Worm (Caenorhabditis elegans) whole organism, L4 larva: ENCODE data around the gene slcr-46.3.
A peak's percentile ranks its signal among the peaks of the same experiment; 100 is the strongest.

Source experiments
- D1046.2 ChIP-seq: fragments of 200-800 bp; sonication (Bioruptor generic); IDR thresholded peaks from 2 replicates; pipeline ENCODE4 v1.3.6; 2022; ENCODE audit warnings: missing genetic modification characterization, missing compliant biosample characterization
- F26F4.8 ChIP-seq: fragments of 200-800 bp; sonication (Bioruptor generic); conservative IDR thresholded peaks from 2 replicates; pipeline ENCODE4 v1.3.6; 2022; ENCODE audit warnings: missing genetic modification characterization, missing compliant biosample characterization
- R02D3.7 ChIP-seq: fragments of 150-350 bp; sonication (generic microtip); optimal IDR thresholded peaks from 3 replicates; lab custom pipeline; 2014; ENCODE audit warnings: missing biosample characterization, missing genetic modification characterization
- aly-2 ChIP-seq: sonication (generic microtip); optimal IDR thresholded peaks from 2 replicates; lab custom pipeline; 2018; ENCODE audit warnings: missing biosample characterization, missing genetic modification characterization
- ama-1 ChIP-seq: fragments of 150-350 bp; optimal IDR thresholded peaks from 2 replicates; lab custom pipeline; 2014; ENCODE audit warnings: inconsistent platforms, mixed read lengths
- attf-4 ChIP-seq: sonication (generic microtip); optimal IDR thresholded peaks from 3 replicates; lab custom pipeline; 2017; ENCODE audit warnings: missing biosample characterization, missing genetic modification characterization
- ceh-28 ChIP-seq: fragments of 150-350 bp; optimal IDR thresholded peaks from 2 replicates; lab custom pipeline; 2014; ENCODE audit warnings: missing biosample characterization, missing genetic modification reagents, missing genetic modification characterization
- ceh-62 ChIP-seq: sonication (generic microtip); optimal IDR thresholded peaks from 2 replicates; lab custom pipeline; 2017; ENCODE audit warnings: missing biosample characterization, missing genetic modification characterization
- ceh-82 ChIP-seq: sonication (generic microtip); optimal IDR thresholded peaks from 2 replicates; lab custom pipeline; 2017; ENCODE audit warnings: missing biosample characterization, missing genetic modification characterization
- daf-19 ChIP-seq: fragments of 200-800 bp; sonication (Bioruptor generic); conservative IDR thresholded peaks from 2 replicates; pipeline ENCODE4 v1.3.6; 2022; ENCODE audit warnings: missing genetic modification characterization, missing compliant biosample characterization
- daf-8 ChIP-seq: fragments of 200-800 bp; sonication (Bioruptor generic); IDR thresholded peaks from 2 replicates; pipeline ENCODE4 v1.3.6; 2022; ENCODE audit warnings: missing genetic modification characterization, missing compliant biosample characterization
- dmd-6 ChIP-seq: fragments of 200-800 bp; sonication (Bioruptor generic); IDR thresholded peaks from 2 replicates; pipeline ENCODE4 v1.3.6; 2022; ENCODE audit warnings: missing genetic modification reagents, missing genetic modification characterization, missing compliant biosample characterization
- duxl-1 ChIP-seq: sonication (generic microtip); optimal IDR thresholded peaks from 2 replicates; lab custom pipeline; 2016; ENCODE audit warnings: mild to moderate bottlenecking, missing genetic modification characterization, moderate library complexity, missing compliant biosample characterization; ENCODE audit not compliant: poor library complexity
- egl-43 ChIP-seq: fragments of 200-800 bp; sonication (Bioruptor generic); IDR thresholded peaks from 2 replicates; pipeline ENCODE4 v1.3.6; 2022; ENCODE audit warnings: missing genetic modification reagents, missing genetic modification characterization, missing compliant biosample characterization
- gei-8 ChIP-seq: fragments of 200-800 bp; sonication (Bioruptor generic); optimal IDR thresholded peaks from 2 replicates; lab custom pipeline; 2018; ENCODE audit warnings: mild to moderate bottlenecking, missing genetic modification characterization, missing compliant biosample characterization
- hlh-11 ChIP-seq: fragments of 200-800 bp; sonication (Bioruptor generic); optimal IDR thresholded peaks from 2 replicates; lab custom pipeline; 2018; ENCODE audit warnings: mild to moderate bottlenecking, missing genetic modification characterization, missing compliant biosample characterization
- hmg-1.1 ChIP-seq: fragments of 200-800 bp; sonication (Bioruptor generic); IDR thresholded peaks from 2 replicates; pipeline ENCODE4 v1.3.6; 2022; ENCODE audit warnings: missing genetic modification reagents, missing genetic modification characterization, missing compliant biosample characterization
- jun-1 ChIP-seq: fragments of 150-350 bp; optimal IDR thresholded peaks from 2 replicates; lab custom pipeline; 2014; ENCODE audit warnings: missing biosample characterization, missing genetic modification reagents, missing genetic modification characterization
- lim-7 ChIP-seq: fragments of 200-800 bp; sonication (Bioruptor generic); IDR thresholded peaks from 2 replicates; pipeline ENCODE4 v1.3.6; 2022; ENCODE audit warnings: missing genetic modification characterization, missing compliant biosample characterization
- lin-13 ChIP-seq: fragments of 150-350 bp; optimal IDR thresholded peaks from 2 replicates; lab custom pipeline; 2014; ENCODE audit warnings: missing biosample characterization, missing genetic modification reagents, missing genetic modification characterization
- lin-29 ChIP-seq: fragments of 200-800 bp; sonication (Bioruptor generic); IDR thresholded peaks from 2 replicates; pipeline ENCODE4 v1.3.6; 2022; ENCODE audit warnings: missing genetic modification reagents, missing genetic modification characterization, missing compliant biosample characterization
- lin-39 ChIP-seq: fragments of 150-350 bp; optimal IDR thresholded peaks from 2 replicates; lab custom pipeline; 2014; ENCODE audit warnings: missing biosample characterization, missing genetic modification reagents, missing genetic modification characterization
- mdl-1 ChIP-seq, 2 experiments: fragments of 150-350 bp in 1 of 2; sonication (generic microtip) in 1 of 2; optimal IDR thresholded peaks; 2 replicates each; lab custom pipeline; 2014 to 2017; ENCODE audit warnings: missing biosample characterization in 2 of 2, missing genetic modification characterization in 2 of 2
- mdt-29 ChIP-seq: fragments of 200-800 bp; sonication (Bioruptor generic); IDR thresholded peaks from 2 replicates; pipeline ENCODE4 v1.3.6; 2022; ENCODE audit warnings: missing genetic modification reagents, missing genetic modification characterization, missing compliant biosample characterization
- mep-1 ChIP-seq: fragments of 150-350 bp; sonication (generic microtip); optimal IDR thresholded peaks from 3 replicates; lab custom pipeline; 2014; ENCODE audit warnings: missing biosample characterization, missing genetic modification characterization
- mes-2 ChIP-seq: sonication (generic microtip); optimal IDR thresholded peaks from 2 replicates; lab custom pipeline; 2016; ENCODE audit warnings: missing genotype, mild to moderate bottlenecking, missing genetic modification characterization, missing compliant biosample characterization; ENCODE audit not compliant: poor library complexity, severe bottlenecking
- mxl-3 ChIP-seq: fragments of 200-800 bp; sonication (Bioruptor generic); optimal IDR thresholded peaks from 2 replicates; lab custom pipeline; 2018; ENCODE audit warnings: mild to moderate bottlenecking, missing genetic modification characterization, missing compliant biosample characterization
- nhr-237 ChIP-seq: sonication (generic microtip); optimal IDR thresholded peaks from 2 replicates; lab custom pipeline; 2017; ENCODE audit warnings: missing biosample characterization, missing genetic modification characterization
- nhr-28 ChIP-seq: fragments of 150-350 bp; optimal IDR thresholded peaks from 2 replicates; lab custom pipeline; 2014; ENCODE audit warnings: missing biosample characterization, missing genetic modification characterization
- nhr-6 ChIP-seq: fragments of 150-350 bp; optimal IDR thresholded peaks from 2 replicates; lab custom pipeline; 2014; ENCODE audit warnings: missing biosample characterization, missing genetic modification characterization
- nhr-77 ChIP-seq: fragments of 150-350 bp; optimal IDR thresholded peaks from 2 replicates; lab custom pipeline; 2014; ENCODE audit warnings: missing biosample characterization, missing genetic modification characterization
- pha-4 ChIP-seq, 2 experiments: fragments of 150-350 bp in 1 of 2; fragments of 200-800 bp in 1 of 2; sonication (Bioruptor generic) in 1 of 2; IDR thresholded peaks in 1 of 2; optimal IDR thresholded peaks in 1 of 2; 2 replicates each; pipeline versions ENCODE4 v1.3.6 to Lab custom; 2014 to 2022; ENCODE audit warnings: missing genetic modification characterization in 2 of 2, missing genetic modification reagents in 2 of 2, missing biosample characterization in 1 of 2, missing compliant biosample characterization in 1 of 2
- php-3 ChIP-seq: fragments of 200-800 bp; sonication (Bioruptor generic); IDR thresholded peaks from 2 replicates; pipeline ENCODE4 v1.3.6; 2022; ENCODE audit warnings: missing genetic modification reagents, missing genetic modification characterization, missing compliant biosample characterization
- pqm-1 ChIP-seq: sonication (generic microtip); optimal IDR thresholded peaks from 2 replicates; lab custom pipeline; 2017; ENCODE audit warnings: missing biosample characterization, missing genetic modification characterization
- rbr-2 ChIP-seq: sonication (generic microtip); optimal IDR thresholded peaks from 2 replicates; lab custom pipeline; 2016; ENCODE audit warnings: missing genotype, missing genetic modification characterization, missing compliant biosample characterization
- skn-1 ChIP-seq: fragments of 150-350 bp; optimal IDR thresholded peaks from 2 replicates; lab custom pipeline; 2014; ENCODE audit warnings: missing biosample characterization, missing genetic modification characterization
- snpc-4 ChIP-seq: fragments of 150-350 bp; optimal IDR thresholded peaks from 2 replicates; lab custom pipeline; 2014; ENCODE audit warnings: missing biosample characterization, missing genetic modification characterization
- zfp-2 ChIP-seq: sonication (generic microtip); optimal IDR thresholded peaks from 2 replicates; lab custom pipeline; 2016; ENCODE audit warnings: mild to moderate bottlenecking, missing genetic modification characterization, missing compliant biosample characterization
- zfp-3 ChIP-seq: fragments of 200-800 bp; sonication (Bioruptor generic); conservative IDR thresholded peaks from 2 replicates; pipeline ENCODE4 v1.3.6; 2022; ENCODE audit warnings: missing genetic modification reagents, missing genetic modification characterization, missing compliant biosample characterization
- zip-2 ChIP-seq: fragments of 150-350 bp; optimal IDR thresholded peaks from 2 replicates; lab custom pipeline; 2014; ENCODE audit warnings: missing biosample characterization, missing genetic modification characterization
- ztf-7 ChIP-seq: fragments of 150-350 bp; optimal IDR thresholded peaks from 2 replicates; lab custom pipeline; 2014; ENCODE audit warnings: missing biosample characterization, missing genetic modification characterization

Gene slcr-46.3

ce11 chrV:9757884-9758283, 34.0 kb upstream of the slcr-46.3 start, which contains the start of gene F58E6.11:
Gene F58E6.11 (minus strand): TSS chrV:9757984.
- TF ChIP-seq snpc-4 (tag; lab: Kevin White, UChicago) (no peak), duxl-1 (tag; lab: Kevin White, UChicago) (no peak), aly-2 (tag; lab: Kevin White, UChicago) (no peak), ceh-62 (tag; lab: Kevin White, UChicago) (no peak), ceh-28 (tag; lab: Kevin White, UChicago) (no peak), egl-43 (GFP tag; lab: Robert Waterston, UW) (no peak), lin-39 (tag; lab: Kevin White, UChicago) (no peak), mdl-1 (tag; optimal IDR thresholded peaks at IDR 0.05; lab: Kevin White, UChicago) (no peak), daf-8 (GFP tag; lab: Robert Waterston, UW) (no peak), nhr-77 (no peak)

DNA sequence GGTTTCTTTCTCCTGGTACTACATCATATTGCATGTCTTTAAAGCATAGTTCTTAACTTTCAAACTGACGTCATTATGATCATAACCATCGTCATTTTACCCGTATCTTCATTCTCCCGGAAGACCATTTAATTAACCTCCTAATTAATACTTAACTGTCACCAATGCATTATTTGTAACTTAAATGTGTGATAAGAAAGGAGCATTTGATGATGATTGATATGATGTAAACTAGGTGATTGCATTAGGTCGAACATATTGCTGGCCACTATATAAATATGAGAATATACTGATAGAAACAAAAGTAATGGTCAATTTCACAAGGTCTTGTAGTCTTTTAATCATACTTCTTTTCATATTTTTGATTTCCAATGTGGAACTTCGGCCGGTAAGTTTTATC, 32.3 kb upstream of the slcr-46.3 start, which contains the start of gene hrg-3:
TSS of gene hrg-3 (plus strand) at position 227 of the 400 bp plus-strand sequence.
- no peak for TF ChIP-seq zip-2 (tag; lab: Kevin White, UChicago)
- peak; percentile 92 for TF ChIP-seq ztf-7
- TF ChIP-seq nhr-237 (tag; lab: Kevin White, UChicago) = no peak
- TF ChIP-seq attf-4 (tag; lab: Kevin White, UChicago) = no peak
- peak; percentile 31 for TF ChIP-seq pqm-1 (tag; lab: Kevin White, UChicago)
- no peak for TF ChIP-seq ceh-82
- TF ChIP-seq R02D3.7 (tag; lab: Kevin White, UChicago) = no peak
- peak; percentile 66 for TF ChIP-seq php-3 (GFP tag; lab: Robert Waterston, UW)
- TF ChIP-seq, all 104 proteins: peak for 3

- TF ChIP-seq zfp-2 (tag; lab: Kevin White, UChicago) (no peak), nhr-6 (tag; lab: Kevin White, UChicago) (no peak), pqm-1 (tag; lab: Kevin White, UChicago) (no peak), daf-19 (no peak), lim-7 (no peak), hmg-1.1 (no peak), egl-43 (GFP tag; lab: Robert Waterston, UW) (no peak), hlh-11 (tag; lab: Kevin White, UChicago) (no peak), gei-8 (no peak), daf-8 (GFP tag; lab: Robert Waterston, UW) (no peak), nhr-237 (tag; lab: Kevin White, UChicago) (no peak), dmd-6 (GFP tag; lab: Robert Waterston, UW) (no peak), ama-1 (lab: Kevin White, UChicago) (no peak), D1046.2 (GFP tag; lab: Robert Waterston, UW) (no peak), F26F4.8 (GFP tag; lab: Robert Waterston, UW) (no peak), zfp-3 (GFP tag; lab: Robert Waterston, UW) (no peak), ceh-28 (tag; lab: Kevin White, UChicago) (no peak), lin-13 (GFP tag; lab: Kevin White, UChicago) (no peak), mxl-3 (GFP tag; lab: Kevin White, UChicago) (no peak), mdt-29 (GFP tag; lab: Robert Waterston, UW) (no peak)
Measured at ce11 chrV:9755725-9756124, 31.8 kb upstream of the slcr-46.3 start, which contains the start of gene F58E6.8. Gene F58E6.8 (minus strand): TSS chrV:9755825.

ce11 chrV:9754459-9754858, 30.6 kb upstream of the slcr-46.3 start, which contains the start of gene F58E6.5:
Gene F58E6.5 (minus strand): TSS chrV:9754559.
- no peak for TF ChIP-seq mdt-29 (GFP tag; lab: Robert Waterston, UW)
- no peak for TF ChIP-seq rbr-2 (tag; lab: Kevin White, UChicago)
- no peak for TF ChIP-seq lin-29 (GFP tag; lab: Robert Waterston, UW)
- TF ChIP-seq egl-43 (GFP tag; lab: Robert Waterston, UW) = no peak
- TF ChIP-seq jun-1 = no peak
- no peak for TF ChIP-seq aly-2 (tag; lab: Kevin White, UChicago)
- TF ChIP-seq pha-4 (GFP tag; IDR thresholded peaks at IDR 0.05; lab: Robert Waterston, UW) = no peak
- TF ChIP-seq pha-4 (tag; optimal IDR thresholded peaks at IDR 0.05; lab: Kevin White, UChicago) = no peak
- TF ChIP-seq mep-1 (tag; lab: Kevin White, UChicago) = no peak
- no peak for TF ChIP-seq nhr-28
- TF ChIP-seq zip-2 (tag; lab: Kevin White, UChicago) = no peak
- TF ChIP-seq skn-1 (tag; lab: Kevin White, UChicago) = no peak
- no peak for TF ChIP-seq mes-2 (tag; lab: Kevin White, UChicago)
